Worm (Caenorhabditis elegans): ENCODE results near the gene Y51A2B.2.

Gene Y51A2B.2

ce11 chrV:18354299-18354698 lies 20.0 kb upstream of the Y51A2B.2 start:
- peak; percentile 96 for TF ChIP-seq nhr-28 (tag; optimal IDR thresholded peaks at IDR 0.05)
- TF ChIP-seq ctbp-1 (GFP tag; IDR thresholded peaks at IDR 0.05) = no peak
- TF ChIP-seq dmd-8 (GFP tag; IDR thresholded peaks at IDR 0.05) = no peak
- no peak for TF ChIP-seq unc-62 (GFP tag; optimal IDR thresholded peaks at IDR 0.05 in 1 of 2)
- no peak for TF ChIP-seq unc-62 (tag; optimal IDR thresholded peaks at IDR 0.05)
- peak; percentile 20 for TF ChIP-seq lin-13 (GFP tag; optimal IDR thresholded peaks at IDR 0.05)

- TF ChIP-seq tag-97 (GFP tag; IDR thresholded peaks at IDR 0.05) (no peak), F49E8.2 (tag; optimal IDR thresholded peaks at IDR 0.05; ENCODE audit: borderline replicate concordance) (no peak), egl-27 (tag; optimal IDR thresholded peaks at IDR 0.05) (no peak), ces-1 (GFP tag; optimal IDR thresholded peaks at IDR 0.05) (no peak), saeg-2 (GFP tag; IDR thresholded peaks at IDR 0.05) (no peak), lin-15B (tag; optimal IDR thresholded peaks at IDR 0.05) (no peak), rbr-2 (tag; optimal IDR thresholded peaks at IDR 0.05) (no peak), hlh-11 (tag; optimal IDR thresholded peaks at IDR 0.05) (no peak), Y105C5A.15 (GFP tag; IDR thresholded peaks at IDR 0.05) (no peak), F44E2.7 (GFP tag; IDR thresholded peaks at IDR 0.05) (no peak)
Measured at ce11 chrV:18355742-18356141, 18.6 kb upstream of the Y51A2B.2 start, which contains the start of gene C08E8.2. Gene C08E8.2 (minus strand): TSS chrV:18355842.

- TF ChIP-seq zfp-3 (GFP tag; conservative IDR thresholded peaks at IDR 0.05) = no peak
- TF ChIP-seq aha-1 (tag) = peak; percentile 68
Measured at ce11 chrV:18359888-18360287, 14.4 kb upstream of the Y51A2B.2 start, which contains the start of gene C08E8.5. Gene C08E8.5 (minus strand): TSS chrV:18359988.

- TF ChIP-seq snpc-4 (tag; optimal IDR thresholded peaks at IDR 0.05) = no peak
- no peak for TF ChIP-seq set-16 (GFP tag; IDR thresholded peaks at IDR 0.05)
- TF ChIP-seq php-3 (GFP tag; IDR thresholded peaks at IDR 0.05) = no peak
- no peak for TF ChIP-seq rbr-2 (tag; optimal IDR thresholded peaks at IDR 0.05)
- TF ChIP-seq ztf-7 (tag; optimal IDR thresholded peaks at IDR 0.05) = no peak
Measured at ce11 chrV:18362402-18362801, 11.9 kb upstream of the Y51A2B.2 start, which contains the start of gene C08E8.1. Gene C08E8.1 (minus strand): TSS chrV:18362502.

- no peak for TF ChIP-seq mxl-3 (GFP tag; optimal IDR thresholded peaks at IDR 0.05)
- TF ChIP-seq nhr-48 (tag; optimal IDR thresholded peaks at IDR 0.05) = no peak
- TF ChIP-seq mdl-1 (tag; optimal IDR thresholded peaks at IDR 0.05) = no peak
- TF ChIP-seq ceh-28 (tag; optimal IDR thresholded peaks at IDR 0.05) = no peak
- no peak for TF ChIP-seq madf-5 (GFP tag; IDR thresholded peaks at IDR 0.05)
- no peak for TF ChIP-seq pha-4 (GFP tag; IDR thresholded peaks at IDR 0.05)
- no peak for TF ChIP-seq pha-4 (tag; optimal IDR thresholded peaks at IDR 0.05)
- no peak for TF ChIP-seq fos-1 (tag; optimal IDR thresholded peaks at IDR 0.05)
- TF ChIP-seq unc-62 (GFP tag; optimal IDR thresholded peaks at IDR 0.05 in 1 of 2) = no peak
- no peak for TF ChIP-seq unc-62 (tag; optimal IDR thresholded peaks at IDR 0.05)
- TF ChIP-seq saeg-2 (GFP tag; IDR thresholded peaks at IDR 0.05) = no peak
- no peak for TF ChIP-seq dpl-1 (GFP tag; optimal IDR thresholded peaks at IDR 0.05)
- TF ChIP-seq lin-13 (GFP tag; optimal IDR thresholded peaks at IDR 0.05) = no peak
- TF ChIP-seq nhr-41 (GFP tag; IDR thresholded peaks at IDR 0.05) = no peak
- TF ChIP-seq hif-1 (tag; optimal IDR thresholded peaks at IDR 0.05) = no peak
- TF ChIP-seq lin-39 (tag; optimal IDR thresholded peaks at IDR 0.05) = no peak
- no peak for TF ChIP-seq R02D3.7 (tag; optimal IDR thresholded peaks at IDR 0.05)
Measured at ce11 chrV:18364558-18364957, 9.7 kb upstream of the Y51A2B.2 start, which contains the start of gene C08E8.9. Gene C08E8.9 (plus strand): TSS chrV:18364858.

Measured in whole organism, L4 larva.